Fruit fly (Drosophila melanogaster) whole organism, embryonic: ENCODE results near the gene Hpd.
A peak's percentile ranks its signal among the peaks of the same experiment; 100 is the strongest.

Source experiments
- Asciz ChIP-seq: fragments of 200-800 bp; sonication (Bioruptor generic); optimal IDR thresholded peaks from 2 replicates; lab custom pipeline; 2017; ENCODE audit warnings: missing biosample characterization, mild to moderate bottlenecking, missing genetic modification characterization, missing genetic modification reagents
- B-H2 ChIP-seq: fragments of 200-800 bp; sonication (Bioruptor generic); optimal IDR thresholded peaks from 2 replicates; lab custom pipeline; 2018; ENCODE audit warnings: missing biosample characterization, mild to moderate bottlenecking, missing genetic modification characterization
- C15 ChIP-seq: fragments of 200-800 bp; sonication (Bioruptor generic); IDR thresholded peaks from 3 replicates; pipeline ENCODE4 v1.3.6; 2022; ENCODE audit warnings: missing biosample characterization, missing genetic modification characterization
- CG10209 ChIP-seq: fragments of 200-800 bp; sonication (Bioruptor generic); optimal IDR thresholded peaks from 3 replicates; lab custom pipeline; 2017; ENCODE audit warnings: missing biosample characterization, mild to moderate bottlenecking, missing genetic modification characterization, missing genetic modification reagents
- CG10274 ChIP-seq: fragments of 200-800 bp; sonication (Bioruptor generic); optimal IDR thresholded peaks from 3 replicates; lab custom pipeline; 2017; ENCODE audit warnings: missing biosample characterization, mild to moderate bottlenecking, missing genetic modification characterization
- CG11093 ChIP-seq: fragments of 200-800 bp; sonication (Bioruptor generic); IDR thresholded peaks from 3 replicates; pipeline ENCODE4 v1.3.6; 2022; ENCODE audit warnings: missing biosample characterization, missing genetic modification characterization
- CG13894 ChIP-seq: fragments of 200-800 bp; sonication (Bioruptor generic); optimal IDR thresholded peaks from 3 replicates; lab custom pipeline; 2018; ENCODE audit warnings: missing biosample characterization, mild to moderate bottlenecking, missing genetic modification characterization, moderate library complexity
- CG14441 ChIP-seq: fragments of 200-800 bp; sonication (Bioruptor generic); IDR thresholded peaks from 2 replicates; pipeline ENCODE4 v1.3.6; 2022; ENCODE audit warnings: missing biosample characterization, missing genetic modification characterization
- CG15269 ChIP-seq: fragments of 200-800 bp; sonication (Bioruptor generic); optimal IDR thresholded peaks from 2 replicates; lab custom pipeline; 2018; ENCODE audit warnings: missing biosample characterization, mild to moderate bottlenecking, missing genetic modification characterization, moderate library complexity
- CG16813 ChIP-seq: fragments of 200-800 bp; sonication (Bioruptor generic); IDR thresholded peaks from 3 replicates; pipeline ENCODE4 v1.3.6; 2022; ENCODE audit warnings: missing biosample characterization, missing genetic modification characterization; ENCODE audit not compliant: partially characterized antibody
- CG17612 ChIP-seq: fragments of 200-800 bp; sonication (Bioruptor generic); IDR thresholded peaks from 2 replicates; pipeline ENCODE4 v1.3.6; 2022; ENCODE audit warnings: missing biosample characterization, missing genetic modification characterization
- CG18011 ChIP-seq: fragments of 200-800 bp; sonication (Bioruptor generic); optimal IDR thresholded peaks from 2 replicates; lab custom pipeline; 2017; ENCODE audit warnings: missing biosample characterization, missing genetic modification characterization, mild to moderate bottlenecking, moderate library complexity, missing genotype
- CG2199 ChIP-seq: fragments of 200-800 bp; sonication (Bioruptor generic); IDR thresholded peaks from 3 replicates; pipeline ENCODE4 v1.3.6; 2022; ENCODE audit warnings: missing biosample characterization, missing genetic modification characterization
- CG2202 ChIP-seq: fragments of 200-800 bp; sonication (Bioruptor generic); optimal IDR thresholded peaks from 2 replicates; lab custom pipeline; 2018; ENCODE audit warnings: missing biosample characterization, mild to moderate bottlenecking, missing genetic modification characterization
- CG3065 ChIP-seq: fragments of 200-800 bp; sonication (Bioruptor generic); optimal IDR thresholded peaks from 2 replicates; lab custom pipeline; 2016; ENCODE audit warnings: missing biosample characterization, missing genetic modification characterization
- CG31224 ChIP-seq: fragments of 200-800 bp; sonication (Bioruptor generic); IDR thresholded peaks from 2 replicates; pipeline ENCODE4 v1.3.6; 2022; ENCODE audit warnings: missing biosample characterization, missing genetic modification characterization
- CG34376 ChIP-seq: fragments of 200-800 bp; sonication (Bioruptor generic); optimal IDR thresholded peaks from 2 replicates; lab custom pipeline; 2018; ENCODE audit warnings: missing biosample characterization, mild to moderate bottlenecking, missing genetic modification characterization
- CG5245 ChIP-seq: fragments of 200-800 bp; sonication (Bioruptor generic); optimal IDR thresholded peaks from 3 replicates; lab custom pipeline; 2016; ENCODE audit warnings: missing biosample characterization, missing genetic modification characterization
- CG8924 ChIP-seq: fragments of 200-800 bp; optimal IDR thresholded peaks from 3 replicates; lab custom pipeline; 2019; ENCODE audit warnings: missing biosample characterization, mild to moderate bottlenecking, missing genetic modification characterization, moderate library complexity
- CG9609 ChIP-seq: fragments of 200-800 bp; sonication (Bioruptor generic); optimal IDR thresholded peaks from 3 replicates; lab custom pipeline; 2016; ENCODE audit warnings: missing biosample characterization, missing genetic modification characterization
- CG9727 ChIP-seq: fragments of 200-800 bp; sonication (Bioruptor generic); optimal IDR thresholded peaks from 3 replicates; lab custom pipeline; 2017; ENCODE audit warnings: missing biosample characterization, mild to moderate bottlenecking, missing genetic modification characterization
- Chrac-16 ChIP-seq: fragments of 200-800 bp; sonication (Bioruptor generic); optimal IDR thresholded peaks from 3 replicates; lab custom pipeline; 2016; ENCODE audit warnings: missing biosample characterization, missing genetic modification characterization
- CoRest ChIP-seq: fragments of 200-800 bp; sonication (Bioruptor generic); optimal IDR thresholded peaks from 3 replicates; lab custom pipeline; 2018; ENCODE audit warnings: missing biosample characterization, mild to moderate bottlenecking, missing genetic modification characterization, moderate library complexity
- Dek ChIP-seq: fragments of 200-800 bp; sonication (Bioruptor generic); optimal IDR thresholded peaks from 3 replicates; lab custom pipeline; 2019; ENCODE audit warnings: missing biosample characterization, mild to moderate bottlenecking, missing genetic modification characterization, moderate library complexity
- E2f1 ChIP-seq: fragments of 200-800 bp; sonication (Bioruptor generic); IDR thresholded peaks from 2 replicates; pipeline ENCODE4 v1.3.6; 2022; ENCODE audit warnings: missing biosample characterization, missing genetic modification characterization
- ERR ChIP-seq: fragments of 200-800 bp; sonication (Bioruptor generic); optimal IDR thresholded peaks from 2 replicates; lab custom pipeline; 2016; ENCODE audit warnings: missing biosample characterization, missing genetic modification characterization
- Elba2 ChIP-seq: fragments of 200-800 bp; sonication (Bioruptor generic); optimal IDR thresholded peaks from 3 replicates; lab custom pipeline; 2016; ENCODE audit warnings: missing biosample characterization, missing genetic modification characterization
- Ets65A ChIP-seq: fragments of 200-800 bp; sonication (Bioruptor generic); peaks from one replicate; lab custom pipeline; 2016; ENCODE audit warnings: missing biosample characterization, missing genetic modification characterization
- HLH4C ChIP-seq: fragments of 200-800 bp; sonication (Bioruptor generic); IDR thresholded peaks from 3 replicates; pipeline ENCODE4 v1.3.6; 2022; ENCODE audit warnings: missing biosample characterization, missing genetic modification characterization; ENCODE audit not compliant: partially characterized antibody
- Hmr ChIP-seq: fragments of 200-800 bp; sonication (Bioruptor generic); optimal IDR thresholded peaks from 3 replicates; lab custom pipeline; 2017; ENCODE audit warnings: mild to moderate bottlenecking, missing biosample characterization, missing genetic modification reagents, missing genetic modification characterization
- MESR4 ChIP-seq: fragments of 200-800 bp; sonication (Bioruptor generic); optimal IDR thresholded peaks from 2 replicates; lab custom pipeline; 2018; ENCODE audit warnings: missing biosample characterization, mild to moderate bottlenecking, missing genetic modification characterization, moderate library complexity
- Max ChIP-seq: fragments of 200-800 bp; sonication (Bioruptor generic); optimal IDR thresholded peaks from 2 replicates; lab custom pipeline; 2016; ENCODE audit warnings: missing biosample characterization, mild to moderate bottlenecking, missing genetic modification characterization
- Rfx ChIP-seq: fragments of 200-800 bp; sonication (Bioruptor generic); IDR thresholded peaks from 2 replicates; pipeline ENCODE4 v1.3.6; 2022; ENCODE audit warnings: missing biosample characterization, missing genetic modification characterization
- Six4 ChIP-seq: fragments of 200-800 bp; sonication (Bioruptor generic); optimal IDR thresholded peaks from 2 replicates; lab custom pipeline; 2016; ENCODE audit warnings: missing biosample characterization, missing genetic modification characterization
- Trl ChIP-seq, 3 experiments: fragments of >200 bp in 2 of 3; fragments of 200-800 bp in 1 of 3; sonication (Bioruptor generic) in 1 of 3; optimal IDR thresholded peaks; 2 replicates in 1 of 3; 3 replicates in 2 of 3; lab custom pipeline; 2016 to 2017; ENCODE audit warnings: missing biosample characterization in 1 of 3, missing genetic modification characterization in 1 of 3
- crol ChIP-seq: fragments of 200-800 bp; sonication (Bioruptor generic); IDR thresholded peaks from 2 replicates; pipeline ENCODE4 v1.3.6; 2022; ENCODE audit warnings: missing biosample characterization, missing genetic modification characterization
- cwo ChIP-seq: fragments of 200-800 bp; sonication (Bioruptor generic); optimal IDR thresholded peaks from 3 replicates; lab custom pipeline; 2017; ENCODE audit warnings: missing biosample characterization, missing genetic modification characterization, mild to moderate bottlenecking, moderate library complexity, missing genetic modification reagents
- en ChIP-seq: fragments of 200-800 bp; sonication (Bioruptor generic); optimal IDR thresholded peaks from 2 replicates; lab custom pipeline; 2016; ENCODE audit warnings: missing biosample characterization, missing genetic modification characterization
- exex ChIP-seq: fragments of 200-800 bp; sonication (Bioruptor generic); optimal IDR thresholded peaks from 4 replicates; lab custom pipeline; 2018; ENCODE audit warnings: missing biosample characterization, mild to moderate bottlenecking, missing genetic modification characterization, moderate library complexity
- her ChIP-seq: fragments of 200-800 bp; sonication (Bioruptor generic); optimal IDR thresholded peaks from 2 replicates; lab custom pipeline; 2016; ENCODE audit warnings: missing biosample characterization, missing genetic modification characterization
- insv ChIP-seq, 2 experiments: fragments of 200-800 bp; sonication (Bioruptor generic); optimal IDR thresholded peaks; 3 replicates each; lab custom pipeline; 2016 to 2018; ENCODE audit warnings: missing biosample characterization in 2 of 2, missing genetic modification characterization in 2 of 2
- klu ChIP-seq: fragments of 200-800 bp; sonication (Bioruptor generic); IDR thresholded peaks from 2 replicates; pipeline ENCODE4 v1.3.6; 2022; ENCODE audit warnings: missing biosample characterization, missing genetic modification characterization
- kni ChIP-seq: fragments of 200-800 bp; sonication (Bioruptor generic); optimal IDR thresholded peaks from 3 replicates; lab custom pipeline; 2017; ENCODE audit warnings: mild to moderate bottlenecking, missing biosample characterization, missing genetic modification reagents, missing genetic modification characterization
- pzg ChIP-seq: fragments of 200-800 bp; sonication (Bioruptor generic); optimal IDR thresholded peaks from 3 replicates; lab custom pipeline; 2018; ENCODE audit warnings: missing biosample characterization, mild to moderate bottlenecking, missing genetic modification characterization, moderate library complexity
- sim ChIP-seq: fragments of 200-800 bp; sonication (Bioruptor generic); IDR thresholded peaks from 2 replicates; pipeline ENCODE4 v1.3.6; 2022; ENCODE audit warnings: missing biosample characterization, missing genetic modification characterization
- tup ChIP-seq: fragments of 200-800 bp; sonication (Bioruptor generic); optimal IDR thresholded peaks from 2 replicates; lab custom pipeline; 2016; ENCODE audit warnings: missing biosample characterization, mild to moderate bottlenecking, missing genetic modification characterization, moderate library complexity
- tx ChIP-seq: fragments of 200-800 bp; sonication (Bioruptor generic); optimal IDR thresholded peaks from 2 replicates; lab custom pipeline; 2016; ENCODE audit warnings: missing biosample characterization, missing genetic modification characterization
- wdn ChIP-seq: fragments of 200-800 bp; sonication (Bioruptor generic); IDR thresholded peaks from 2 replicates; pipeline ENCODE4 v1.3.6; 2022; ENCODE audit warnings: missing biosample characterization, missing genetic modification characterization
- z ChIP-seq: fragments of 200-800 bp; sonication (Bioruptor generic); IDR thresholded peaks from 3 replicates; pipeline ENCODE4 v1.3.6; 2022; ENCODE audit warnings: missing biosample characterization, missing genetic modification characterization

Hpd gene

DNA sequence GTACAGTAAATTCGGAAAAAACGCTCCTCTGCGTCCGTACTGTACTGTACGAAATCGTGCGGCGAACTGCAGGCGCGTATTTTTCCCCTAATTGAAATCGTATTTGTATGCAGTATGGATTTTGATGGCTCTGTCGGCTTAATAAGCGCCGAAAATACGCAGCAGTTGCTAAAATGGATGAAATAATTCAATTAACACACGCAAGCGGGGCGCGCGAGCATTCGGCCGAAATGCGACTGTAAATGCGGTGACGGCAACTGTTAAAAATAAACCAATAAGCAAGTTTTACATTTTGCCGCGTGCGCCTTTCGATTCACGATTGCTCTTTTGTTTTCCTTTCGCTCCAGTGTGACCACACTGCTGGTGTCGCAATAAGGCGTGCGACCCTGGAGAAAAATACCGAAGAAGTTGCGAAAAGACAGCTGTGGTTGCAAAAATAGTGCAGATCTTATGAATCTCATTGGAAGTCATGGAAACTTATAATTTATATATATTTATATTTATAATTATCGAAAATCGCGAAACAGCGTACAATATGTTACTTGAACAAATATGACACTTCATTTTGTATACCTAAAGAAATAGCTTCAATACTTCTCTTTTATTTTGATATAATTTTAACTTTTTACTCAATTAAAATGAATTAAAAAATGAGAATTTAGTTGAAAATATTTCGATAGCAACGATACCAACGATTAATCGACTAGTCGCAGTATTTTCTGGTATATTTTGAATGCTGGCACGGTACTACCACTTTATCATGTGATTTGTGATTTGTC is 33.5 kb upstream of the Hpd start, which contains the start of the genes CG32428 and CG5969 (continued):
- TF ChIP-seq CG8924 (tag; lab: Kevin White, UChicago) (peak; percentile 70), Asciz (no peak), Dek (tag; lab: Kevin White, UChicago) (peak; percentile 76), Chrac-16 (GFP tag; lab: Kevin White, UChicago) (peak; percentile 27), CG11093 (GFP tag; lab: Robert Waterston, UW) (no peak), cwo (GFP tag; lab: Kevin White, UChicago) (peak; percentile 56), exex (peak; percentile 8), her (GFP tag; lab: Kevin White, UChicago) (no peak), HLH4C (GFP tag; lab: Robert Waterston, UW) (0 out of 3 replicates have a peak, but pooled peaks have one; percentile 8), wdn (GFP tag; lab: Robert Waterston, UW) (0 out of 2 replicates have a peak, but pooled peaks have one; percentile 43), CG5245 (GFP tag; lab: Kevin White, UChicago) (no peak), sim (no peak), CG3065 (GFP tag; lab: Kevin White, UChicago) (no peak), Hmr (GFP tag; lab: Kevin White, UChicago) (peak; percentile 83), CG18011 (GFP tag; lab: Kevin White, UChicago) (no peak), CG9727 (GFP tag; lab: Kevin White, UChicago) (peak; percentile 70), CG10209 (GFP tag; lab: Kevin White, UChicago) (peak; percentile 70), Rfx (peak; percentile 81), insv (GFP tag; optimal IDR thresholded peaks at IDR 0.05; lab: Kevin White, UChicago) (peak in 1 of 2 experiments; percentile 70), Elba2 (GFP tag; lab: Kevin White, UChicago) (peak; percentile 87), kni (GFP tag; lab: Kevin White, UChicago) (no peak), CG13894 (tag; lab: Kevin White, UChicago) (peak; percentile 53), E2f1 (GFP tag; lab: Robert Waterston, UW) (peak; percentile 60; the same call in 1 of the 2 replicates), CG2202 (tag; lab: Kevin White, UChicago) (no peak), CG14441 (GFP tag; lab: Robert Waterston, UW) (peak; percentile 76), CG31224 (GFP tag; lab: Robert Waterston, UW) (peak; percentile 52; the same call in 1 of the 2 replicates), Six4 (GFP tag; lab: Kevin White, UChicago) (peak; percentile 29), crol (GFP tag; lab: Robert Waterston, UW) (no peak), z (GFP tag; lab: Robert Waterston, UW) (no peak), CG16813 (GFP tag; lab: Robert Waterston, UW) (no peak), MESR4 (GFP tag; lab: Kevin White, UChicago) (peak; percentile 44), ERR (GFP tag; lab: Kevin White, UChicago) (no peak), tup (GFP tag; lab: Kevin White, UChicago) (no peak), pzg (GFP tag; lab: Kevin White, UChicago) (peak; percentile 62), CoRest (tag; lab: Kevin White, UChicago) (peak; percentile 79), Max (GFP tag; lab: Kevin White, UChicago) (peak; percentile 45), CG9609 (GFP tag; lab: Kevin White, UChicago) (no peak), Trl (optimal IDR thresholded peaks at IDR 0.05; lab: Kevin White, UChicago) (no peak), Trl (GFP tag; optimal IDR thresholded peaks at IDR 0.05; lab: Kevin White, UChicago) (no peak), en (GFP tag; lab: Kevin White, UChicago) (no peak), Ets65A (GFP tag; lab: Kevin White, UChicago) (peak; percentile 79), C15 (GFP tag; lab: Robert Waterston, UW) (no peak), tx (no peak), CG34376 (peak; percentile 26), B-H2 (GFP tag; lab: Kevin White, UChicago) (no peak), CG10274 (no peak), CG17612 (GFP tag; lab: Robert Waterston, UW) (no peak), klu (GFP tag; lab: Robert Waterston, UW) (no peak), CG2199 (GFP tag; lab: Robert Waterston, UW) (no peak), CG15269 (peak; percentile 70)
